Worm (Caenorhabditis elegans) whole organism, L2 larva: Measurements from ENCODE around the gene gpa-7.

Source experiments
- F13H6.1 ChIP-seq: sonication (generic microtip); optimal IDR thresholded peaks from 2 replicates; lab custom pipeline; 2016; ENCODE audit warnings: missing genetic modification characterization, missing compliant biosample characterization
- ZK546.5 ChIP-seq: sonication (generic microtip); optimal IDR thresholded peaks from 2 replicates; lab custom pipeline; 2017; ENCODE audit warnings: missing biosample characterization, missing genetic modification characterization
- blmp-1 ChIP-seq: sonication (generic microtip); optimal IDR thresholded peaks from 2 replicates; lab custom pipeline; 2017; ENCODE audit warnings: missing genetic modification characterization, mild to moderate bottlenecking, missing compliant biosample characterization, antibody characterized with exemption, moderate library complexity; ENCODE audit not compliant: insufficient read depth
- lin-11 ChIP-seq: fragments of 150-350 bp; sonication (generic microtip); optimal IDR thresholded peaks from 2 replicates; lab custom pipeline; 2014; ENCODE audit warnings: missing biosample characterization, missing genetic modification characterization, inconsistent platforms, mixed read lengths
- mab-5 ChIP-seq: fragments of 150-350 bp; optimal IDR thresholded peaks from 2 replicates; lab custom pipeline; 2014; ENCODE audit warnings: missing biosample characterization, missing genetic modification characterization
- nhr-11 ChIP-seq: fragments of 150-350 bp; optimal IDR thresholded peaks from 2 replicates; lab custom pipeline; 2014; ENCODE audit warnings: missing biosample characterization, missing genetic modification characterization
- nhr-237 ChIP-seq: fragments of 150-350 bp; optimal IDR thresholded peaks from 2 replicates; lab custom pipeline; 2014; ENCODE audit warnings: missing biosample characterization, missing genetic modification characterization
- nhr-25 ChIP-seq: fragments of 150-350 bp; sonication (generic microtip); optimal IDR thresholded peaks from 3 replicates; lab custom pipeline; 2014; ENCODE audit warnings: missing biosample characterization, missing genetic modification characterization
- skn-1 ChIP-seq: sonication (generic microtip); optimal IDR thresholded peaks from 2 replicates; lab custom pipeline; 2017; ENCODE audit warnings: missing biosample characterization, missing genetic modification characterization
- snpc-4 ChIP-seq: fragments of 150-350 bp; optimal IDR thresholded peaks from 2 replicates; lab custom pipeline; 2014; ENCODE audit warnings: missing biosample characterization, missing genetic modification characterization
- unc-62 ChIP-seq: fragments of 150-350 bp; optimal IDR thresholded peaks from 2 replicates; lab custom pipeline; 2014; ENCODE audit warnings: missing biosample characterization, missing genetic modification reagents, missing genetic modification characterization
- ztf-11 ChIP-seq: sonication (generic microtip); optimal IDR thresholded peaks from 2 replicates; lab custom pipeline; 2017; ENCODE audit warnings: missing biosample characterization, missing genetic modification characterization
- ztf-4 ChIP-seq: fragments of 150-350 bp; optimal IDR thresholded peaks from 2 replicates; lab custom pipeline; 2014; ENCODE audit warnings: missing biosample characterization, missing genetic modification characterization

ce11 chrIV:10382894-10383293 lies 20.9 kb upstream of the gpa-7 start:
- no peak for TF ChIP-seq lin-11 (tag; lab: Kevin White, UChicago)
- no peak for TF ChIP-seq ztf-11 (tag; lab: Kevin White, UChicago)
- TF ChIP-seq skn-1 (tag; lab: Kevin White, UChicago): no peak
- no peak for TF ChIP-seq unc-62
- no peak for TF ChIP-seq nhr-11 (tag; lab: Kevin White, UChicago)
- TF ChIP-seq mab-5 (tag; lab: Kevin White, UChicago): no peak
- no peak for TF ChIP-seq blmp-1
- no peak for TF ChIP-seq nhr-237 (tag; lab: Kevin White, UChicago)
- no peak for TF ChIP-seq ztf-4 (tag; lab: Kevin White, UChicago)
- no peak for TF ChIP-seq ZK546.5
- TF ChIP-seq nhr-25 (tag; lab: Kevin White, UChicago): no peak
- no peak for TF ChIP-seq F13H6.1 (tag; lab: Kevin White, UChicago)
- no peak for TF ChIP-seq snpc-4 (tag; lab: Kevin White, UChicago)
